Worm (Caenorhabditis elegans) whole organism, midembryonic: ENCODE measurements around the gene srx-117.

Experiments
- ref-1 ChIP-seq: fragments of 200-800 bp; sonication (Bioruptor generic); conservative IDR thresholded peaks from 2 replicates; pipeline ENCODE4 v1.3.6; 2022; ENCODE audit warnings: missing genetic modification reagents, missing genetic modification characterization, missing compliant biosample characterization
- tab-1 ChIP-seq: fragments of 200-800 bp; sonication (Bioruptor generic); IDR thresholded peaks from 2 replicates; pipeline ENCODE4 v1.3.6; 2022; ENCODE audit warnings: missing genetic modification characterization, missing compliant biosample characterization

- TF ChIP-seq tab-1 (GFP tag; lab: Robert Waterston, UW) (no peak), ref-1 (GFP tag; lab: Robert Waterston, UW) (no peak)
Measured at ce11 chrV:5606255-5606654, 38.0 kb upstream of the srx-117 start, which contains the start of gene CD4.1.
